Fruit fly (Drosophila melanogaster) whole organism, embryonic: ENCODE results near the gene Sdic4.
A peak's percentile ranks its signal among the peaks of the same experiment; 100 is the strongest.

Experiments used
- Adf1 ChIP-seq: fragments of 200-800 bp; sonication (Bioruptor generic); IDR thresholded peaks from 2 replicates; pipeline ENCODE4 v1.3.6; 2022; ENCODE audit warnings: missing biosample characterization, missing genetic modification characterization
- CG10274 ChIP-seq: fragments of 200-800 bp; sonication (Bioruptor generic); optimal IDR thresholded peaks from 3 replicates; lab custom pipeline; 2017; ENCODE audit warnings: missing biosample characterization, mild to moderate bottlenecking, missing genetic modification characterization
- CG10565 ChIP-seq: fragments of 200-800 bp; sonication (Bioruptor generic); optimal IDR thresholded peaks from 3 replicates; lab custom pipeline; 2016; ENCODE audit warnings: missing biosample characterization, mild to moderate bottlenecking, missing genetic modification characterization
- CG10979 ChIP-seq: fragments of 200-800 bp; sonication (Bioruptor generic); optimal IDR thresholded peaks from 2 replicates; lab custom pipeline; 2018; ENCODE audit warnings: missing biosample characterization, mild to moderate bottlenecking, missing genetic modification characterization, moderate library complexity
- CG12769 ChIP-seq: fragments of 200-800 bp; sonication (Bioruptor generic); optimal IDR thresholded peaks from 2 replicates; lab custom pipeline; 2019; ENCODE audit warnings: missing biosample characterization, mild to moderate bottlenecking, missing genetic modification characterization, moderate library complexity
- CG13123 ChIP-seq: fragments of 200-800 bp; sonication (Bioruptor generic); optimal IDR thresholded peaks from 2 replicates; lab custom pipeline; 2016; ENCODE audit warnings: missing biosample characterization, missing genetic modification characterization
- CG13296 ChIP-seq: fragments of 200-800 bp; sonication (Bioruptor generic); optimal IDR thresholded peaks from 3 replicates; lab custom pipeline; 2018; ENCODE audit warnings: missing biosample characterization, mild to moderate bottlenecking, missing genetic modification characterization
- CG14014 ChIP-seq: fragments of 200-800 bp; sonication (Bioruptor generic); IDR thresholded peaks from 2 replicates; pipeline ENCODE4 v1.3.6; 2022; ENCODE audit warnings: missing biosample characterization, missing genetic modification characterization
- CG15696 ChIP-seq: fragments of 200-800 bp; sonication (Bioruptor generic); optimal IDR thresholded peaks from 2 replicates; lab custom pipeline; 2019; ENCODE audit warnings: missing biosample characterization, mild to moderate bottlenecking, missing genetic modification characterization, moderate library complexity
- CG16863 ChIP-seq: fragments of 200-800 bp; sonication (Bioruptor generic); optimal IDR thresholded peaks from 3 replicates; lab custom pipeline; 2016; ENCODE audit warnings: missing biosample characterization, missing genetic modification characterization
- CG31365 ChIP-seq: fragments of 200-800 bp; sonication (Bioruptor generic); optimal IDR thresholded peaks from 2 replicates; lab custom pipeline; 2018; ENCODE audit warnings: missing biosample characterization, mild to moderate bottlenecking, missing genetic modification characterization
- CG32532 ChIP-seq: fragments of 200-800 bp; sonication (Bioruptor generic); IDR thresholded peaks from 2 replicates; pipeline ENCODE4 v1.3.6; 2022; ENCODE audit warnings: missing biosample characterization, missing genetic modification characterization
- CG4282 ChIP-seq: fragments of 200-800 bp; sonication (Bioruptor generic); optimal IDR thresholded peaks from 2 replicates; lab custom pipeline; 2016; ENCODE audit warnings: missing biosample characterization, missing genetic modification characterization
- CG5180 ChIP-seq: fragments of 200-800 bp; sonication (Bioruptor generic); optimal IDR thresholded peaks from 3 replicates; lab custom pipeline; 2017; ENCODE audit warnings: missing biosample characterization, missing genetic modification characterization, mild to moderate bottlenecking, moderate library complexity, missing genetic modification reagents
- CG7357 ChIP-seq: fragments of 200-800 bp; sonication (Bioruptor generic); IDR thresholded peaks from 3 replicates; pipeline ENCODE4 v1.3.6; 2022; ENCODE audit warnings: missing biosample characterization, missing genetic modification characterization
- CG8290 ChIP-seq, 3 experiments: fragments of 200-800 bp; sonication (Bioruptor generic); optimal IDR thresholded peaks; 2 replicates each; lab custom pipeline; 2016 to 2019; ENCODE audit warnings: missing biosample characterization in 3 of 3, missing genetic modification characterization in 3 of 3, mild to moderate bottlenecking in 2 of 3, moderate library complexity in 1 of 3
- CTCF ChIP-seq: fragments of 200-800 bp; sonication (Bioruptor generic); optimal IDR thresholded peaks from 2 replicates; lab custom pipeline; 2017; ENCODE audit warnings: missing biosample characterization, mild to moderate bottlenecking, missing genetic modification characterization, moderate library complexity
- CrebB ChIP-seq: fragments of 200-800 bp; sonication (Bioruptor generic); optimal IDR thresholded peaks from 3 replicates; lab custom pipeline; 2018; ENCODE audit warnings: missing biosample characterization, mild to moderate bottlenecking, missing genetic modification characterization
- D19A ChIP-seq: fragments of 200-800 bp; optimal IDR thresholded peaks from 3 replicates; lab custom pipeline; 2019; ENCODE audit warnings: missing biosample characterization, mild to moderate bottlenecking, missing genetic modification characterization, moderate library complexity
- Ets65A ChIP-seq: fragments of 200-800 bp; sonication (Bioruptor generic); peaks from one replicate; lab custom pipeline; 2016; ENCODE audit warnings: missing biosample characterization, missing genetic modification characterization
- Ets97D ChIP-seq: fragments of 200-800 bp; sonication (Bioruptor generic); optimal IDR thresholded peaks from 3 replicates; lab custom pipeline; 2016; ENCODE audit warnings: missing biosample characterization, missing genetic modification characterization
- GATAe ChIP-seq: fragments of 200-800 bp; sonication (Bioruptor generic); conservative IDR thresholded peaks from 2 replicates; pipeline ENCODE4 v1.3.6; 2022; ENCODE audit warnings: missing biosample characterization, missing genetic modification characterization
- Hey ChIP-seq: fragments of 200-800 bp; sonication (Bioruptor generic); optimal IDR thresholded peaks from 3 replicates; lab custom pipeline; 2018; ENCODE audit warnings: missing biosample characterization, mild to moderate bottlenecking, missing genetic modification characterization
- HmgD ChIP-seq: fragments of 200-800 bp; sonication (Bioruptor generic); optimal IDR thresholded peaks from 3 replicates; lab custom pipeline; 2016; ENCODE audit warnings: missing biosample characterization, missing genetic modification characterization
- Hr78 ChIP-seq, 2 experiments: fragments of 200-800 bp in 1 of 2; fragments of >200 bp in 1 of 2; sonication (Bioruptor generic) in 1 of 2; optimal IDR thresholded peaks; 2 replicates each; lab custom pipeline; 2017 to 2019; ENCODE audit warnings: missing biosample characterization in 2 of 2, missing genetic modification characterization in 2 of 2, mild to moderate bottlenecking in 1 of 2, moderate library complexity in 1 of 2
- Med ChIP-seq: fragments of 200-800 bp; sonication (Bioruptor generic); peaks from one replicate; lab custom pipeline; 2016; ENCODE audit warnings: missing biosample characterization, missing genetic modification characterization, mild to moderate bottlenecking, inconsistent platforms, moderate library complexity
- NC2α ChIP-seq: fragments of 200-800 bp; sonication (Bioruptor generic); optimal IDR thresholded peaks from 2 replicates; lab custom pipeline; 2016; ENCODE audit warnings: missing biosample characterization, missing genetic modification characterization
- Neu2 ChIP-seq: fragments of 200-800 bp; sonication (Bioruptor generic); optimal IDR thresholded peaks from 3 replicates; lab custom pipeline; 2016; ENCODE audit warnings: missing biosample characterization, missing genetic modification characterization, borderline replicate concordance
- Sin3A ChIP-seq: fragments of >200 bp; optimal IDR thresholded peaks from 2 replicates; lab custom pipeline; 2018
- Six4 ChIP-seq: fragments of 200-800 bp; sonication (Bioruptor generic); optimal IDR thresholded peaks from 2 replicates; lab custom pipeline; 2016; ENCODE audit warnings: missing biosample characterization, missing genetic modification characterization
- Sox102F ChIP-seq: fragments of 200-800 bp; sonication (Bioruptor generic); optimal IDR thresholded peaks from 2 replicates; lab custom pipeline; 2018; ENCODE audit warnings: missing biosample characterization, mild to moderate bottlenecking, missing genetic modification characterization, moderate library complexity
- Ssrp ChIP-seq: fragments of 200-800 bp; sonication (Bioruptor generic); optimal IDR thresholded peaks from 2 replicates; lab custom pipeline; 2018; ENCODE audit warnings: missing biosample characterization, mild to moderate bottlenecking, missing genetic modification characterization, moderate library complexity
- cg ChIP-seq: fragments of 200-800 bp; sonication (Bioruptor generic); optimal IDR thresholded peaks from 3 replicates; lab custom pipeline; 2019; ENCODE audit warnings: missing biosample characterization, mild to moderate bottlenecking, missing genetic modification characterization, moderate library complexity
- ewg ChIP-seq: fragments of 200-800 bp; sonication (Bioruptor generic); optimal IDR thresholded peaks from 3 replicates; lab custom pipeline; 2017; ENCODE audit warnings: mild to moderate bottlenecking, missing biosample characterization, missing genetic modification reagents, missing genetic modification characterization
- ftz-f1 ChIP-seq: fragments of 200-800 bp; sonication (Bioruptor generic); optimal IDR thresholded peaks from 2 replicates; lab custom pipeline; 2016; ENCODE audit warnings: missing biosample characterization, missing genetic modification characterization
- fu2 ChIP-seq: fragments of 200-800 bp; sonication (Bioruptor generic); optimal IDR thresholded peaks from 2 replicates; lab custom pipeline; 2016; ENCODE audit warnings: missing biosample characterization, missing genetic modification characterization
- gsb ChIP-seq: fragments of 200-800 bp; sonication (Bioruptor generic); IDR thresholded peaks from 2 replicates; pipeline ENCODE4 v1.3.6; 2022; ENCODE audit warnings: missing biosample characterization, missing genetic modification characterization
- hb ChIP-seq: fragments of 200-800 bp; sonication (Bioruptor generic); IDR thresholded peaks from 3 replicates; pipeline ENCODE4 v1.3.6; 2022; ENCODE audit warnings: missing biosample characterization, missing genetic modification characterization; ENCODE audit not compliant: partially characterized antibody
- ken ChIP-seq: fragments of 200-800 bp; sonication (Bioruptor generic); IDR thresholded peaks from 3 replicates; pipeline ENCODE4 v1.3.6; 2022; ENCODE audit warnings: missing biosample characterization, missing genetic modification characterization
- lmd ChIP-seq: fragments of 200-800 bp; sonication (Bioruptor generic); IDR thresholded peaks from 2 replicates; pipeline ENCODE4 v1.3.6; 2022; ENCODE audit warnings: missing biosample characterization, missing genetic modification characterization
- nmo ChIP-seq: fragments of 200-800 bp; sonication (Bioruptor generic); optimal IDR thresholded peaks from 2 replicates; lab custom pipeline; 2018; ENCODE audit warnings: missing biosample characterization, mild to moderate bottlenecking, missing genetic modification characterization, moderate library complexity
- onecut ChIP-seq: fragments of 200-800 bp; sonication (Bioruptor generic); IDR thresholded peaks from 2 replicates; pipeline ENCODE4 v1.3.6; 2022; ENCODE audit warnings: missing biosample characterization, missing genetic modification characterization
- pfk ChIP-seq: fragments of 200-800 bp; sonication (Bioruptor generic); optimal IDR thresholded peaks from 2 replicates; lab custom pipeline; 2018; ENCODE audit warnings: missing biosample characterization, mild to moderate bottlenecking, missing genetic modification characterization, moderate library complexity
- row ChIP-seq: fragments of 200-800 bp; sonication (Bioruptor generic); IDR thresholded peaks from 3 replicates; pipeline ENCODE4 v1.3.6; 2022; ENCODE audit warnings: missing biosample characterization, missing genetic modification characterization
- sens-2 ChIP-seq: fragments of 200-800 bp; sonication (Bioruptor generic); IDR thresholded peaks from 2 replicates; pipeline ENCODE4 v1.3.6; 2022; ENCODE audit warnings: missing biosample characterization, missing genetic modification characterization
- ttk ChIP-seq: fragments of 200-800 bp; sonication (Bioruptor generic); IDR thresholded peaks from 2 replicates; pipeline ENCODE4 v2.1.2; 2022; ENCODE audit warnings: missing biosample characterization, missing genetic modification characterization
- wdn ChIP-seq: fragments of 200-800 bp; sonication (Bioruptor generic); IDR thresholded peaks from 2 replicates; pipeline ENCODE4 v1.3.6; 2022; ENCODE audit warnings: missing biosample characterization, missing genetic modification characterization
- zen2 ChIP-seq: fragments of 200-800 bp; sonication (Bioruptor generic); IDR thresholded peaks from 3 replicates; pipeline ENCODE4 v1.3.6; 2022; ENCODE audit warnings: missing biosample characterization, missing genetic modification characterization; ENCODE audit not compliant: partially characterized antibody

The Sdic4 gene

DNA sequence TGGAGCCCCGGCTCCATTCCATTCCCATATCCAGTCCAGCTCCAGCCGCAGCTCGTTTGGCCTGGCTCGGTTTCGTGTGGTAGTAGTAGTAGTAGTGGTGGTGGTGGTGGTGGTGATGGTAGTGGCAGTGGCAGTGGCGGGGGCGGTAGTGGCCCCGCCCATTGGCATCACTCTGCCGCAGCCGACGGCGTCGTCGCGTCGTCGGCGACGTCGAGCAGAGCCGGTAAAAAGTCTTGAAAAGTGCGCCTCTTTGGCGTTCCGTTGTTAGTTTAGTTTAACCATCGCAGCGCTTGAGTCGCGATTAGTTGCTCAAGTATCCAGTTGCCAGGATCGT lies 14.8 kb upstream of the Sdic4 start, which contains the start of gene obst-A (continued):
- peak; percentile 48 for TF ChIP-seq CG12769 (tag; lab: Kevin White, UChicago)
- TF ChIP-seq Adf1 (GFP tag; lab: Robert Waterston, UW), result peak; percentile 49; the same call in 1 of the 2 replicates
- no peak for TF ChIP-seq CrebB (tag; lab: Kevin White, UChicago)

DNA sequence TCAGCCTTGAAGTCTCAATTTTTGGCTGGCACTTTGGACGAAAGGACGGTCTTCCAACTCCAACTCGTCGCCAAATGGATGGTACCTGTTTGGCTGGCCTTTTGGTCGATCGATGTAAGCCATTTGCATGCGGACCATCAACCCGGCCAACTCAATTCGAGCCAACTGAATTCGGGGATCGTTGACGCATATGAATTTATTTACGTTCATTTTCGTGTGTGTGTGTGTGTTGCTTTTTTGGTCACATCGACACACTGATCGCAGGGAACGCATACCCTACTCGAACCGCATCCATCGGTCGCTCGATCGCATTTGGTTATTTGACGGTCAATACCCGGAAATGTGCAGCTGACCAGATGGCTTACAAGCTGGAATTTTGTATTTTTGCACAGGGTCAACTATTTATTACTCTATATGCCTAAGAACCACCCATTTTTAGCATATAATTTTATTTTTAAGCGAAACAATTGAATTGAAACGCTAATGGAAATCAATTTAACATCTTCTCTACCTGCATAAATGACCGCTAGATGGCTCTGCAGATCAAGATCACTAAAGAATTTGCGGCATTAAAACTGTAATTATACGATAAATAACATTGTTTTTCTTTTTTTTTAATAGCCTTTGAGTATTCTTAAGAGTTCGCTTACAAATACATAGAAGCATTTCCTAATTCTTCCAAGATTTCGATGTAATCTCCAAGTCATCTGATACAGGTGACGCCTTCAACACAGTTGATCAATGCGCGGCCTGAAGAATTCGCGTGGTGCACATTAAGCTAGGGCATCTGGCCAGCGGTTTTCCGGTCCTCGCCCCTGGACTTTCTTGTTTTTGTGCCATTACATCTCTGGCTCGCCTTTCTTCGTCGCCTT lies 14.2 kb upstream of the Sdic4 start:
- TF ChIP-seq pfk (GFP tag; lab: Kevin White, UChicago), result no peak
- no peak for TF ChIP-seq CG4282 (GFP tag; lab: Kevin White, UChicago)
- no peak for TF ChIP-seq CG13123 (GFP tag; lab: Kevin White, UChicago)
- TF ChIP-seq Neu2, result no peak
- TF ChIP-seq gsb (GFP tag; lab: Robert Waterston, UW), result no peak
- TF ChIP-seq nmo, result no peak
- TF ChIP-seq ken (GFP tag; lab: Robert Waterston, UW), result no peak
- peak; percentile 86 for TF ChIP-seq CTCF
- no peak for TF ChIP-seq sens-2 (GFP tag; lab: Robert Waterston, UW)
- no peak for TF ChIP-seq HmgD (GFP tag; lab: Kevin White, UChicago)
- no peak for TF ChIP-seq Hey (tag; lab: Kevin White, UChicago)
- no peak for TF ChIP-seq CG15696
- TF ChIP-seq CG32532 (GFP tag; lab: Robert Waterston, UW), result no peak
- TF ChIP-seq ttk (GFP tag; lab: Robert Waterston, UW), result no peak
- TF ChIP-seq fu2 (GFP tag; lab: Kevin White, UChicago), result no peak
- TF ChIP-seq NC2α (GFP tag; lab: Kevin White, UChicago), result no peak
- no peak for TF ChIP-seq zen2
- no peak for TF ChIP-seq Sin3A (lab: Kevin White, UChicago)
- TF ChIP-seq ewg, result no peak
- 0 out of 2 replicates have a peak, but pooled peaks have one; percentile 9 for TF ChIP-seq lmd (GFP tag; lab: Robert Waterston, UW)
- TF ChIP-seq wdn (GFP tag; lab: Robert Waterston, UW), result no peak
- peak; percentile 71 for TF ChIP-seq CG12769 (tag; lab: Kevin White, UChicago)
- no peak for TF ChIP-seq Sox102F (GFP tag; lab: Kevin White, UChicago)
- no peak for TF ChIP-seq CG31365 (tag; lab: Kevin White, UChicago)
- TF ChIP-seq CG13296 (GFP tag; lab: Kevin White, UChicago), result no peak
- TF ChIP-seq Six4 (GFP tag; lab: Kevin White, UChicago), result no peak
- peak; percentile 20 for TF ChIP-seq Ets65A
- no peak for TF ChIP-seq CG10274 (GFP tag; lab: Kevin White, UChicago)
- TF ChIP-seq Ets97D (GFP tag; lab: Kevin White, UChicago), result no peak
- TF ChIP-seq CG7357 (GFP tag; lab: Robert Waterston, UW), result no peak
- peak; percentile 38 for TF ChIP-seq D19A (tag; lab: Kevin White, UChicago)
- peak; percentile 13 for TF ChIP-seq cg (GFP tag; lab: Kevin White, UChicago)
- 0 out of 2 replicates have a peak, but pooled peaks have one; percentile 11 for TF ChIP-seq onecut (GFP tag; lab: Robert Waterston, UW)
- no peak for TF ChIP-seq CG8290 (GFP tag; optimal IDR thresholded peaks at IDR 0.05; lab: Kevin White, UChicago)
- no peak for TF ChIP-seq CG8290 (tag; optimal IDR thresholded peaks at IDR 0.05; lab: Kevin White, UChicago)
- TF ChIP-seq CG14014, result no peak
- TF ChIP-seq ftz-f1 (GFP tag; lab: Kevin White, UChicago), result no peak
- no peak for TF ChIP-seq CG10565 (GFP tag; lab: Kevin White, UChicago)
- peak; percentile 20; the same call in 1 of the 3 replicates for TF ChIP-seq row
- TF ChIP-seq Med, result peak; percentile 14
- no peak for TF ChIP-seq GATAe
- TF ChIP-seq CG5180 (GFP tag; lab: Kevin White, UChicago), result no peak
- TF ChIP-seq Hr78 (GFP tag; optimal IDR thresholded peaks at IDR 0.05; lab: Kevin White, UChicago), result no peak
- peak; percentile 85 for TF ChIP-seq CG10979 (tag; lab: Kevin White, UChicago)
- TF ChIP-seq hb (GFP tag; lab: Robert Waterston, UW), result no peak
- no peak for TF ChIP-seq Ssrp (tag; lab: Kevin White, UChicago)
- no peak for TF ChIP-seq CG16863 (GFP tag; lab: Kevin White, UChicago)
